Worm (Caenorhabditis elegans): ENCODE data around the gene dex-1.

The dex-1 gene

DNA sequence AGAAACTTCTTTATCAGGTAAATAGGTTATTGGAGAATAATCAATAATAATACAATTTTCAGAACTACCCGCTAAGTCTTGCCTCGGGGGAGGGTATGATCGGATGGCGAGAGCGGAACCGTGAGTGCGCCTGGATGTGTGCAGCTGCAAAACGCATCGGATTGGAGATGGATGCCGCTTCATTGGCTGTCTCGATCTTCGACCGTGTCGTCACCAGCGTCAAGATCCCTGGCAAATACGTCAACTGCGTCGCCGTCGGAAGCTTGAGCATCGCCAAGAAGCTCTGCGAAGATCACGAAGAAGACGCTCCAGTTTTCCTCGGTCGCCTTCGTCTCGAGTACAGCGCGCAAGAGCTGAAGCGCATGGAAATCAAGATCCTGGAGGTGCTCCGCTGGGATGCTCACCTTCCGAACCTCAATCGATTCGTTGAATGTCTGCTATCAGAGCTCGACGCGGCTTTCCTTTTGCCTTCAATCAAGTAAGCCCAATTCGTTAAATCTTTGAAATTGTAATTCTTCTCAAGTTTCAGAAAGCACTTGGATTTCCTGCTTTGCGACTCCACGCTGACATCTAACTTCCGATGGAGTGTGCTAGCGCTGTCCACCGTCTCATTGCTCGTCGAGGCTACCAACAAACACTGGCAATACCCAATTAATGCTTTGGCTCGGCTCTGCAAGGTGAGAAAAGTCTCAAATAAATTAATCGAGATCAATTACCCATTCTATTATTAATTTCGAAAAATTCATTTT, 21.0 kb upstream of the dex-1 start:
- no peak for TF ChIP-seq unc-62 (GFP tag; optimal IDR thresholded peaks at IDR 0.05)

DNA sequence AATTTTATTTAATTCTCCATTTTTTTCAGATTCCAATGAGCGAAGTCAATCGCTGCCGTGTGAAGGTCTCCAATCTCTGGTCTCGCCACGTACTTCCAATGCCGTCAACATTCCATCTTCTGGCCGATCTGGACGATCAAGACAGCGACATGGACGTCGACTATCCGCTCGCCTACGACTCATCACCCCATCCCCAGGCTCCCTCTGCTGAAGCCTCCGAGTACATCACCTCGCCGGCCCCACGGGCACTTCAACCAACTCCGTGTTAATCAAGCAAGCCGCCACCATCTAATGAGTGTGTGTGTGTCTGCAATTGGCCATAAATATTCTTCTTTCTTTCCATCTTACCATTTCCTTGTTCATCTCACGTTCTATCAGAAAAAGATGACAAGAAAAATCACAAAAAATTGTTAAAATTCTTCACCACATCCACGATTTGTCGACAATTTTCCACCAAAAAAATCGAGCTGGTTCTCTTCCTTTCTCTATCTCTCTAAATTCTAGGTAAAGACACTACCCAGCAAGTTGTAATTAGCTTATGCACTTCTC, 20.4 kb upstream of the dex-1 start:
- TF ChIP-seq unc-62 (GFP tag; optimal IDR thresholded peaks at IDR 0.05) = no peak

DNA sequence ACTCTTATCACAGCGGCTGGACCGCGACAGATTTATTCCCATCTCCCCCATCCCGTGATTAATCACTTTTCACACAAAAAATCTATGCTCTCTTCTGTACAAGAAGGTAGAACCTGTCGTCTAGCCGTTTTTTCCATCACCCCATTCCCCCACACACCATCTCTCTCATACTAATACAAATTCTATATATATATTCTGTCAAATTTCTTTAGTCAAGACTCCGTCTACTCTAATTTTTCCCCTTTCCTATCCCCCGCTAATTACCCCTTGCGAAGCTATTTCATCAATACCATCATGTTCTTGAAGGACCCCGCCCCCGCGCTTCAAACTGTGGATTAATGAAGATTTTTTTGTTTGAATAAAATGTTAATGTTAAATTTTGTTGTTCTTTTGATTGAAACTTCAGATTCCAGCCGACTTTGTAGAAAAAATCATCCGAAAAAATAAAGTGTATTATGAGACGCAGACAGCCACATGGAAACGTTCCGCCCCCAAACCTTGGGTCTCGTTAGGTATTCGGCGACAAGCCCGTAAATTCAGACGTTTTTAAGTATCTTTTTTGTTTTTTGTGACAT, 19.8 kb upstream of the dex-1 start:
- TF ChIP-seq unc-62 (GFP tag; optimal IDR thresholded peaks at IDR 0.05) = no peak

DNA sequence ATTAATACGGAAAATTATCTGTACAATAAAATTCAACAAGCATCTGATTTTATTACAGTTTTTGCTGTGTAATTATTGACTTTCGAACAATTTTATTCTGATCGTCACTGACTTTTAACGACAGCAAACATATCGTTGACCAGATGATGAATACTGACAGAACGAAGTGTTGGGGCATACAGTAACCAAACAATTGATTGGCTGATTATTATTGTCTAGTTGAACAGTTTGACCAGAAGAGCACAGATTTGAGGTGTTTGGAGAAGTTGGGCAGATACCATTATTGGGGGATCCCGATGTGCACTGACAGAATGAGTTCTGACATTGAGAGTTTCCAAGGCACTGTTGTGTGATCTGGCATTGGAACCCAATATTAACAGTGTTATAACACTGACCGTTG, 19.0 kb upstream of the dex-1 start:
- no peak for TF ChIP-seq unc-62 (GFP tag; optimal IDR thresholded peaks at IDR 0.05)

DNA sequence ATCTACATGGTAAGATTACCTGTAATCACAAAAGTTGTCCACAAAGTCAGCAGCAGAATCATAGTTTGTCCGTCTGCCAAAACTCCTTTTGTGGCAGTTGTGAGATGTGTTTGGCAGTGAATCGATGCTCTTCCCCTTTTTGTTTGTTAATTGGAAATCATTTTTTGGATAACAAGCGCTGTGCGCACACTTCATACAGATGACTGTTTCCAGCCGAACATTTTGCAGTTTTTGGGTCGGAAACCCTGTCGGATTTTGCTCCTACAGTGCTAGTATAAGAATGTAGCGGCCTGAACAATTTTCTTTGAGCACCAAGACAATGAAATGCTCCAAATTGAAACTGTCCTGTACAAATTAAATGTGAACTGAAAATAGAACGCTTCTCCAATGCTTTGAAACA, 17.2 kb upstream of the dex-1 start, which contains the start of gene D1044.7:
Gene D1044.7, minus strand, starts transcription at position 101 of the 400 bp plus-strand sequence.
- no peak for TF ChIP-seq unc-62 (GFP tag; optimal IDR thresholded peaks at IDR 0.05)

DNA sequence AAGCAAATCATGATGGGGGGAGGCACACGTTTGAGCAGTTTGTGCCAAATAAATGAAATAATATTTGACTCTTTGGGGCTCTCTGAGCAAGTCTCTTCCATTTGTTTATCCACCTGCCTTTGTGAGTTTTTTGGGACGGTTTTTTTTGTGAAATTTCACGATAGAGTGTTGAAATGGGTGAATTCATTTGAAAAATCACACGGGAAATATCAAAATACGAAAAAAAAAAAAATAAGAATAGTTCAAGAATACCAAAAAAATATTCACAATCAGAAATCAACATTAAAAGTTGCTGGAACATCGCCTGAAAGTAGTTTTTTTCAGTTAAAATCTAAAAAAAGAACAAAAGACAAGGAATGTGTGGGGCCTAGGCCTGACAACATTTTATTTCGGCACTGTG, 13.4 kb upstream of the dex-1 start, which contains the start of gene pqn-25:
Gene pqn-25, minus strand, starts transcription at position 101 of the 400 bp plus-strand sequence.
- TF ChIP-seq unc-62 (GFP tag; optimal IDR thresholded peaks at IDR 0.05) = no peak

DNA sequence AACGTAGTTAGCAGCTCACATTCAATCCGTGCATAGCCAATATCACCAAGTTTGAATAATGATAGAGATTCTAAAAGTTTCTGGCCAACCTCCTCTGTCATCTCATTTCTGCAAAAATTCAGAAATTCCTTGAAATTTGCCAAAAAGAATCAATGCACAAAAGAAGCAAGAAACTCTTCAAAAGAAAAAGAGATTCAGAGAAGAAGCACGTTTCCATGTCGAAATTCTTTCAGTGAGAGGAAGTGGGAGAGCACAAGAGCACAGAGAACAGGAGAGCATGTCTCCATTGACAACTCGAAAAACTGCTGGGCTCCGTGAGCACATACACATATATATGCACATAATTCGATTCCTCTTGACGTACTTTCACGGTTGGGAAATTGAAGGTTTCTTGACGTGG, 8.5 kb upstream of the dex-1 start, which contains the start of gene nekl-4:
Gene nekl-4, minus strand, starts transcription at position 101 of the 400 bp plus-strand sequence.
- TF ChIP-seq unc-62 (GFP tag; optimal IDR thresholded peaks at IDR 0.05) = no peak

DNA sequence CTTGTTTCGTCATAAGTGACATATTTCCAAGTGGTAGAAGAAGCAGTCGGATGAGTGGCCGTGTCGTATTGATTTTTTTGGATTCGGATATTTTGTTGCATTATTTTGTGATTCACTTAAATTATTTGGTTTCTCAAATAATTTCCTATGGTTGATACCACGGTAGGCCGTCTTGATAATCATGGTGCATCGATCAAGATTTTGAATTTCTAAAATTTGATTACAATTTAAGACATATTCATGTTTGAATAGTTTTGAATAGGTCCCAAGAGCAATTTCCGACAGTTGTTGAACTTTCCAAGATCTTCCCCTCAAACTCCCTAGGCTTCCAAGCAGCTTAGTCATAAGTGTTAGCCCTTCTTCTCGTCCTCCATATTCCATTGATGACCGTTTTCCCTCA, 4.0 kb upstream of the dex-1 start, which contains the start of gene D1044.4:
Gene D1044.4, minus strand, starts transcription at position 101 of the 400 bp plus-strand sequence.
- TF ChIP-seq unc-62 (GFP tag; optimal IDR thresholded peaks at IDR 0.05) = no peak

DNA sequence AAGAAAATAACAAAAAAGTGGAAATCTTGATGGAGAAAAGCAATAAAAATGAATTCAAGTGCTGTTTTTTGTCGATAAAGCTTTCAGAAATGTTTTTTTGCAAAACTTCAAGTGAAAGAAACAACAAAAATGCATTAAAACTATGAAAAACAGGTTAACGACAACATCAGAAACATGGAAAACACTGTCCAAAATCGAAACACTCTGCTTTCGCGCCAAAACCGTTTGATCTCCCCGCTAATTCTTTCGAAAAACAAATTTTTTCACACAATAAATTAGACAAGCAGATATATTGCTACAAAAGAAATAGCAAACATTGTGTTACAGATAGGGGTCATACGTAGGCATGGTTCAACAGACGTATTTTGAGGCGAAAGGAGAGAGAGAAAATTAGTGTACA, 15.9 kb downstream of the dex-1 start:
- TF ChIP-seq unc-62 (GFP tag; optimal IDR thresholded peaks at IDR 0.05) = no peak

DNA sequence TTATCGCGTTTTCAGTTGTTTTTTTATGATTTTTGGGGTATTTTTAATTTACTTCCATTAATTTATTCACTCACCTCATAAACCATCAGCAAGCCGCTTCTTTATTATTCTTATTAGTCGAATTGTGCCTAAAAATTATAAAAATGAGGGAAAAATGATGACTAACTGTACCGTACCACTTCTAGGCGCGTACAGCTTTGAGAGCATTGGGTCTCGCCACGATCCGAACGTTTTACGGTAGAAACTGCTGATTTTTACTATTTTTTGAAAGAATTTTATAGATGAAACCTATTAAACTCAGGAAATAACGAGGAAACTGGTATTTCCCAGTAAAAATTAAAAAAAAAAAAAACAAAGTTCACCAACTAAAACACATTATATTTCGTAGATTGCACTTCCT, 17.1 kb downstream of the dex-1 start, which contains the start of gene D1044.6:
Gene D1044.6, minus strand, starts transcription at position 128 of the 400 bp plus-strand sequence.
- no peak for TF ChIP-seq unc-62 (GFP tag; optimal IDR thresholded peaks at IDR 0.05)

DNA sequence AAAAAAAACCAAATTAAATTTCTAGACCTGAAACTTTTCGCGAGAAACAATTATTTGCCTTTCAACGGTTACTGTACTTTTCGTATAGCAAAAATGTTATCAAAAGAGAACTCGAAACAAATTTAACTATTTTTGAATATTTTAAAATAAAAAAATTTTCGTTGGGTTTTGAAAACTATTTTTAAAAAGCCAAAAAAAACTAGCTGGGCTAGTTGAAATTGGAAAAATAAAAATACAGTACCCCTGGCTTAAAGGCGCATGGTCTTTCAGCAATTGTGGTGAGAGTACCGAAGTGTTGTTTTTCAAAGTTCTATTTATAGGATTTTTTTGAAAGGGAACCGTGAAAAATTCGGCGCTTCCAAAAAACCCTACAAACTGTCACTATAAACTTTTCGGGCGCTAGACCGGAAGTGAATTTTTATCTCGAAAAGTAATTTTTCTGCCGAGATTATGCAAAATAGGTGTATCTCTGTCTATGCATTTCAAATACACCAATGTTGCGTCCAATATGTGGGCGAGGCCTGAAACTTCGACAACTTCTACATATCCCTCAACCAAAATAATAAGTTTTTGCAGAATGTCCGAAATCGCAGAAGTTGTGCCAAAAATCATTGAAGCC, 17.9 kb downstream of the dex-1 start, which contains the start of gene D1044.1:
Gene D1044.1, plus strand, starts transcription at position 569 of the 619 bp plus-strand sequence.
- no peak for TF ChIP-seq unc-62 (GFP tag; optimal IDR thresholded peaks at IDR 0.05)

DNA sequence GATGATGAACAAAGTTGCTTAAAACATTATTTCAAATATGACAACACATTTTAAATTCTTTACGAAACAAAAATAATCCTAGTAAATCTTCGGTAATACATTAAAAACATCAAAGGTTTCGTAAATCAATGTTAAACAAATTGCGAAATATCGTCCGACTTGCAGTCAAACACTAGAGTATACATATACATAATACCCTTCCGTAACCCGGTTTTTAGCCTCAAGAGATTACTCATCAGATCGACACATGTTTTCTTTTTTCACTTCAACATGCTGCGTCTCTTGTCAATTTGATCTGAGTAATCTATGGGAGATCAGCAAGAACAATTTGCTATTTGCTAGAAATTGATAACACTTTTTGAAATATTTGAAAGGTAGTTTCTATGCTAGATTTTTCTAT, 20.4 kb downstream of the dex-1 start:
- TF ChIP-seq unc-62 (GFP tag; optimal IDR thresholded peaks at IDR 0.05) = no peak

DNA sequence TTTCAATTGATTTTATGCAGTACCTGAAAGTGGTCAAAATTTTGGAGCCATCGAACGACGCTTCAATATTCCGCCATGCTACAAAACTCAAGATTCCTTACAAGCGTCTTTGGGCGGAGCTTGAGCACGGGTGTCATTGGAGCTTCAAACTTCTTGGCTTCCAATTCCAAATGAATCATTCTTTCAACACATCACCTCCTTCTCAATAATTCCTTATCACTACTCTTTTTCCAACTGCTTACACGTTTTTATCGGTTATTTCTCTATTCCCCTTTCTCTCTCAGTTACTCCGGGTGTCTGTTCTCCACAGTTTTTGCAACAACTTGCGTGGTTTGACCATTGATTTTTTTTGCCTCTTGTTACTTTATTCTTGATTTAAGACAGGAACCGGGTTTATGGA, 20.8 kb downstream of the dex-1 start, which contains the start of gene F09F7.5:
Gene F09F7.5, plus strand, starts transcription at position 258 of the 400 bp plus-strand sequence.
- TF ChIP-seq unc-62 (GFP tag; optimal IDR thresholded peaks at IDR 0.05) = no peak

DNA sequence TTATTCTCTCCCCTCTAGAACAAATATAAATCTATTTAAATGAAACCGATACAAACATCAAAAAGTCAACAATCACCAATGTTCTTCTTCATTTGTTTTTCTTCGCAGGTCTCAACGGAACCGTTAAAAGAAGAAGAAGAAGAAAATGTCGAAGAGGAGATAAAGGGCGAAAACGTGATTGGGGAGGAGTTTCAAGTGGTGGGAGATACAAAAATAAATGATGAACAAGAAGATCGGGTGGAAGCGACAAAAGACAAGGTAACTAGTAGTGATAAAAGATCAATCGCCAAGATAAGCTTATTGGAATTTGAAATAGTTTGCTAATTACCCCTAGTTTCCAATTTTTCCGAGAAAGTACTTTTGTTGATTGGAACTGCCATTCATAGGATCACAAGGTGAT, 24.3 kb downstream of the dex-1 start:
- TF ChIP-seq unc-62 (GFP tag; optimal IDR thresholded peaks at IDR 0.05) = no peak

DNA sequence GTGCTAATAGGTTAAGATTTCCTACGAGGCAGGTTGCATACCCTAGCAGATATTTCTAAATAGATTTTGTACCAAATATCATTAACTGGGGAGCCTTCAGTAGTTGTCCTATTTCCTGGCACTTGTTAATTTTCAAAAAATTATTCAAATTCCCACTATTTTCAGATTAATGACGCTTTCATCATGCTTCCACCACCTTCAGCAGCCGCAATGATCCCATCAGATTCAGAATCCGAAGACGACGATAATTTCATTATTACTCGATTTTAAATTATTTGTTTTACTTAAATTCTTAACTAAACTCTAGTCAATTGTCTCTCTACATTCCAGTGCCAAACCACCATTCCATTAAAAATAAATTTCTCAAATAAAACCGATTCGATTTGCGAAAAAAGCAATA, 24.9 kb downstream of the dex-1 start:
- no peak for TF ChIP-seq unc-62 (GFP tag; optimal IDR thresholded peaks at IDR 0.05)

DNA sequence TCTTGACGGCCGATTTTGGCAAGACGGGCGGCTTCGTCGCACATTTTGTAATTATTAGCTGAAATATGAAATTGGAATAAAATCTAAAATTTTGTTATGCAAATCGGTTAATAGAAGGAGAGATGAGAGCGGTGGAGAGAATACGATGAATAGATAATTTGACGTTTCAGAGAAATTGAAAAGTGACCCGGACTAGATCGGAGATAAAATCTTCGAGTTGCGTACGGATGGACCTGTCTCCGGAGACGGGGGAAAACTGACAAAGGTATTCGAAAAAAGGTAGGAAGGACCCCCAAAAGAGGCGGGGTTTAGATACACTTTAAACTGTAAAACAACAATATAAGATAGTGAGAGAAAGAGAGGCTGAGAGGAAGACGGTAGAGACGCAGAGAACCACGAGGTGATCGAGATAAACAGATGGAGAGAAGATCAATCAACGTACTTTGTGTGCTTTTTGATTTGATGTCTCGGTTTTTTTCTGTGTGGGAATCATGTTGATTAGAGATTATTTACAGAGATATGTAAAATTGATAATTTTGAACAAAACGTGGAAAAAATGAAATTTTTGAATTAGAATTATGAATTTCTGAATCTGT, 26.3 kb downstream of the dex-1 start, which contains the start of gene F09F7.6:
Gene F09F7.6, minus strand, starts transcription at position 64 of the 596 bp plus-strand sequence.
- no peak for TF ChIP-seq unc-62 (GFP tag; optimal IDR thresholded peaks at IDR 0.05)
